Worm (Caenorhabditis elegans): Measurements from ENCODE around the gene pfn-3.
A peak's percentile ranks its signal among the peaks of the same experiment; 100 is the strongest.

Gene pfn-3

DNA sequence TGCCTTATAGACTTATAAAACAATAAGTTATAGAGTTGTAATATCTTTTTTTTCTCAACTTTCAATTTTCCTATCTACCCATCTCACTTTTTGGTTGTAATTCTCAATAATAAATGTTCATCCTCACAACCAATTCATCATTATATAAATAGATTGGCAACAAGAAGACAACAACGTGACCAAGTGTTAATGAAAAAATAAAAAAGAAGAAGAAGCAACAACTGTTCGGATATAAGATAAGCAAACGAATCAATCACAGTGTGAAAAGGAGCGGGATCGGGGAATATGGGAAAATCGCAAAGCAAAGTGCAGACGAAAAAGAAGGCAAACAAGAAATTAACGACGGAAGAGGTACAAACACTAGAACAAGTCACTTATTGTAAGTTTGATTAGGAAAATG, 26.5 kb downstream of the pfn-3 start, which contains the start of gene ncs-3:
TSS of gene ncs-3 (plus strand) at position 153 of the 400 bp plus-strand sequence.
- no peak for TF ChIP-seq tra-4 (tag; optimal IDR thresholded peaks at IDR 0.05)
- no peak for TF ChIP-seq pes-1 (GFP tag; IDR thresholded peaks at IDR 0.05)
- no peak for TF ChIP-seq F13C5.2 (tag; optimal IDR thresholded peaks at IDR 0.05)
- TF ChIP-seq aly-1 (tag; optimal IDR thresholded peaks at IDR 0.05) = no peak
- TF ChIP-seq tbx-11 (GFP tag; IDR thresholded peaks at IDR 0.05) = no peak
- TF ChIP-seq ama-1 (optimal IDR thresholded peaks at IDR 0.05) = no peak
- TF ChIP-seq ceh-13 (GFP tag; optimal IDR thresholded peaks at IDR 0.05) = no peak
- no peak for TF ChIP-seq hmg-4 (GFP tag; optimal IDR thresholded peaks at IDR 0.05)

DNA sequence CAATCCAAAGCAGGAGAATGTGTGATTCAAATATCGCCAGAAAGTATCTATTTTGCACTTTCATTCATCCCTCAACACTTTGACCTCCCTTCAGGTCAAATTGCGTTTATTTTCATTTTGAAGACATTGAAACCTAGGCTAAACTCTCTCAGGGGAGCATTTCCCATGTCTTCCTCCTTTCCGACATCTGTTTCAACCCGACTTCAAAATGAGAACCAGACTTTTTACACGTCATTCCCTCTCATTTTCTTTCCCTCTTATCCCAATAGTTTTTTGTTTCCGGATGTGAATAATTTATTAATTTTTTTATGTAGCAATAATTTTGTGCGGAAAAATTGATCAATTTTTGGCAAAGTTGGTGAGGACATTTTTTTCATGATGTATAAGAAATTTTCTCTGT, 27.5 kb downstream of the pfn-3 start:
- TF ChIP-seq hnd-1 (tag; optimal IDR thresholded peaks at IDR 0.05) (no peak), F13C5.2 (tag; optimal IDR thresholded peaks at IDR 0.05) (no peak), tbx-11 (GFP tag; IDR thresholded peaks at IDR 0.05) (no peak), tbx-37 (GFP tag; conservative IDR thresholded peaks at IDR 0.05) (no peak), flt-1 (GFP tag; IDR thresholded peaks at IDR 0.05) (no peak), ama-1 (optimal IDR thresholded peaks at IDR 0.05) (no peak), ceh-36 (tag; optimal IDR thresholded peaks at IDR 0.05) (no peak), hmg-4 (GFP tag; optimal IDR thresholded peaks at IDR 0.05) (no peak)

ce11 chrX:1051041-1051440, 29.4 kb downstream of the pfn-3 start:
- TF ChIP-seq tra-4 (tag; optimal IDR thresholded peaks at IDR 0.05) (no peak), ets-7 (tag; optimal IDR thresholded peaks at IDR 0.05) (no peak), hmbx-1 (tag; optimal IDR thresholded peaks at IDR 0.05) (no peak), aly-1 (tag; optimal IDR thresholded peaks at IDR 0.05) (no peak), ama-1 (optimal IDR thresholded peaks at IDR 0.05) (no peak), F13C5.2 (tag; optimal IDR thresholded peaks at IDR 0.05) (no peak), ceh-13 (GFP tag; optimal IDR thresholded peaks at IDR 0.05) (no peak), flt-1 (GFP tag; IDR thresholded peaks at IDR 0.05) (no peak), ceh-36 (tag; optimal IDR thresholded peaks at IDR 0.05) (no peak)

- TF ChIP-seq aly-1 (tag; optimal IDR thresholded peaks at IDR 0.05) (no peak), pes-1 (GFP tag; IDR thresholded peaks at IDR 0.05) (no peak), ama-1 (optimal IDR thresholded peaks at IDR 0.05) (no peak), scrt-1 (GFP tag; IDR thresholded peaks at IDR 0.05) (no peak), flt-1 (GFP tag; IDR thresholded peaks at IDR 0.05) (no peak), ets-7 (tag; optimal IDR thresholded peaks at IDR 0.05) (no peak), sea-1 (GFP tag; conservative IDR thresholded peaks at IDR 0.05) (no peak), hmg-4 (GFP tag; optimal IDR thresholded peaks at IDR 0.05) (no peak), ceh-13 (GFP tag; optimal IDR thresholded peaks at IDR 0.05) (no peak), tra-4 (tag; optimal IDR thresholded peaks at IDR 0.05) (no peak), hmbx-1 (tag; optimal IDR thresholded peaks at IDR 0.05) (no peak), tbx-37 (GFP tag; conservative IDR thresholded peaks at IDR 0.05) (no peak), ceh-36 (tag; optimal IDR thresholded peaks at IDR 0.05) (no peak), tbx-11 (GFP tag; IDR thresholded peaks at IDR 0.05) (no peak), F13C5.2 (tag; optimal IDR thresholded peaks at IDR 0.05) (no peak), hnd-1 (tag; optimal IDR thresholded peaks at IDR 0.05) (no peak), B0310.2 (tag; optimal IDR thresholded peaks at IDR 0.05) (no peak)
Measured at ce11 chrX:1046156-1046831, 34.2 kb downstream of the pfn-3 start, which contains the start of gene vpat-1. vpat-1 (minus strand) TSS chrX:1046206.

DNA sequence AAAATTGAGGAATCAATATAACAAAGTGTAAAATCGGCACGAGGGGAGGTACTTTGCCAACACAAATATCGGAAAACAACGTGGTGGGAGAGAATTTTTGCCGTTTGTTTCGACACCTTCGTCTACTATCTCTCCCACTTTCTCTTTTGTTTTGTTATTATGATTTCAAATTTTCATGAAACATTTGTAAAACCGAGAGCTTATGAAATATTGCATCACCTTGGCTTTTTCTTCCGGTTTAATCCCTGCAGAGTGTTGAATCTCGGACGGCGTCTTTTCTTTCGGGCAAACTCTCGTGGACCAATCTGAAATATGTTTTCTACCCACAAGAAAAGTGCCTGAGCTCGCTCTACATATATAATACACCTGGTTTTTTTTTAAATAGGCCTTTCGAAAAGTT, 36.1 kb downstream of the pfn-3 start:
- TF ChIP-seq B0310.2 (tag; optimal IDR thresholded peaks at IDR 0.05) = no peak
- TF ChIP-seq sea-1 (GFP tag; conservative IDR thresholded peaks at IDR 0.05) = no peak
- no peak for TF ChIP-seq tbx-11 (GFP tag; IDR thresholded peaks at IDR 0.05)
- TF ChIP-seq ceh-36 (tag; optimal IDR thresholded peaks at IDR 0.05) = no peak
- no peak for TF ChIP-seq F13C5.2 (tag; optimal IDR thresholded peaks at IDR 0.05)
- no peak for TF ChIP-seq tra-4 (tag; optimal IDR thresholded peaks at IDR 0.05)
- TF ChIP-seq tbx-37 (GFP tag; conservative IDR thresholded peaks at IDR 0.05) = no peak
- no peak for TF ChIP-seq scrt-1 (GFP tag; IDR thresholded peaks at IDR 0.05)
- no peak for TF ChIP-seq ets-7 (tag; optimal IDR thresholded peaks at IDR 0.05)
- TF ChIP-seq hnd-1 (tag; optimal IDR thresholded peaks at IDR 0.05) = no peak
- no peak for TF ChIP-seq hmg-4 (GFP tag; optimal IDR thresholded peaks at IDR 0.05)
- no peak for TF ChIP-seq ama-1 (optimal IDR thresholded peaks at IDR 0.05)
- no peak for TF ChIP-seq ceh-13 (GFP tag; optimal IDR thresholded peaks at IDR 0.05)
- no peak for TF ChIP-seq pes-1 (GFP tag; IDR thresholded peaks at IDR 0.05)
- no peak for TF ChIP-seq flt-1 (GFP tag; IDR thresholded peaks at IDR 0.05)

- TF ChIP-seq hmbx-1 (tag; optimal IDR thresholded peaks at IDR 0.05) = no peak
- TF ChIP-seq B0310.2 (tag; optimal IDR thresholded peaks at IDR 0.05) = no peak
- TF ChIP-seq tra-4 (tag; optimal IDR thresholded peaks at IDR 0.05) = no peak
- no peak for TF ChIP-seq tbx-37 (GFP tag; conservative IDR thresholded peaks at IDR 0.05)
- no peak for TF ChIP-seq pes-1 (GFP tag; IDR thresholded peaks at IDR 0.05)
- no peak for TF ChIP-seq hnd-1 (tag; optimal IDR thresholded peaks at IDR 0.05)
- TF ChIP-seq sea-1 (GFP tag; conservative IDR thresholded peaks at IDR 0.05) = no peak
- TF ChIP-seq hmg-4 (GFP tag; optimal IDR thresholded peaks at IDR 0.05) = no peak
- TF ChIP-seq F13C5.2 (tag; optimal IDR thresholded peaks at IDR 0.05) = no peak
- no peak for TF ChIP-seq ceh-13 (GFP tag; optimal IDR thresholded peaks at IDR 0.05)
- TF ChIP-seq aly-1 (tag; optimal IDR thresholded peaks at IDR 0.05) = no peak
- no peak for TF ChIP-seq ama-1 (optimal IDR thresholded peaks at IDR 0.05)
- no peak for TF ChIP-seq ets-7 (tag; optimal IDR thresholded peaks at IDR 0.05)
- no peak for TF ChIP-seq flt-1 (GFP tag; IDR thresholded peaks at IDR 0.05)
- no peak for TF ChIP-seq scrt-1 (GFP tag; IDR thresholded peaks at IDR 0.05)
- TF ChIP-seq ceh-36 (tag; optimal IDR thresholded peaks at IDR 0.05) = no peak
- TF ChIP-seq tbx-11 (GFP tag; IDR thresholded peaks at IDR 0.05) = no peak
Measured at ce11 chrX:1038347-1038746, 42.1 kb downstream of the pfn-3 start, which contains the start of gene F55A4.7. F55A4.7 (minus strand) TSS chrX:1038447.

- TF ChIP-seq pes-1 (GFP tag; IDR thresholded peaks at IDR 0.05) (no peak), F13C5.2 (tag; optimal IDR thresholded peaks at IDR 0.05) (peak; percentile 53), scrt-1 (GFP tag; IDR thresholded peaks at IDR 0.05) (no peak), tbx-11 (GFP tag; IDR thresholded peaks at IDR 0.05) (no peak), ama-1 (optimal IDR thresholded peaks at IDR 0.05) (no peak), tbx-37 (GFP tag; conservative IDR thresholded peaks at IDR 0.05) (no peak), tra-4 (tag; optimal IDR thresholded peaks at IDR 0.05) (no peak), B0310.2 (tag; optimal IDR thresholded peaks at IDR 0.05) (no peak), sea-1 (GFP tag; conservative IDR thresholded peaks at IDR 0.05) (no peak), hmbx-1 (tag; optimal IDR thresholded peaks at IDR 0.05) (no peak), ets-7 (tag; optimal IDR thresholded peaks at IDR 0.05) (no peak), hmg-4 (GFP tag; optimal IDR thresholded peaks at IDR 0.05) (peak; percentile 48), aly-1 (tag; optimal IDR thresholded peaks at IDR 0.05) (no peak), flt-1 (GFP tag; IDR thresholded peaks at IDR 0.05) (no peak)
Measured at ce11 chrX:1035039-1035598, 45.3 kb downstream of the pfn-3 start, which contains the start of the genes stau-1 and sec-22. stau-1 (minus strand) TSS chrX:1035286. sec-22 (plus strand) TSS chrX:1035548.
